Worm (Caenorhabditis elegans) whole organism, early embryonic: Measurements from ENCODE around the gene C32D5.10.

Experiments used
- B0310.2 ChIP-seq: sonication (generic microtip); optimal IDR thresholded peaks from 2 replicates; lab custom pipeline; 2016; ENCODE audit warnings: mild to moderate bottlenecking, missing genetic modification characterization, missing compliant biosample characterization
- F13C5.2 ChIP-seq: sonication (generic microtip); optimal IDR thresholded peaks from 2 replicates; lab custom pipeline; 2017; ENCODE audit warnings: mild to moderate bottlenecking, missing genetic modification characterization, inconsistent platforms, missing compliant biosample characterization
- ama-1 ChIP-seq: fragments of 150-350 bp; optimal IDR thresholded peaks from 2 replicates; lab custom pipeline; 2014
- hmg-4 ChIP-seq: fragments of 200-800 bp; sonication (Bioruptor generic); optimal IDR thresholded peaks from 2 replicates; lab custom pipeline; 2018; ENCODE audit warnings: mild to moderate bottlenecking, missing genetic modification characterization, missing compliant biosample characterization
- hnd-1 ChIP-seq: sonication (generic microtip); optimal IDR thresholded peaks from 2 replicates; lab custom pipeline; 2016; ENCODE audit warnings: missing genetic modification characterization, missing compliant biosample characterization
- pes-1 ChIP-seq: fragments of 200-800 bp; sonication (Bioruptor generic); IDR thresholded peaks from 2 replicates; pipeline ENCODE4 v1.3.6; 2022; ENCODE audit warnings: missing genetic modification reagents, missing genetic modification characterization, missing compliant biosample characterization
- scrt-1 ChIP-seq: fragments of 200-800 bp; sonication (Bioruptor generic); IDR thresholded peaks from 2 replicates; pipeline ENCODE4 v1.3.6; 2022; ENCODE audit warnings: missing genetic modification characterization, missing compliant biosample characterization
- sea-1 ChIP-seq: fragments of 200-800 bp; sonication (Bioruptor generic); conservative IDR thresholded peaks from 2 replicates; pipeline ENCODE4 v1.3.6; 2022; ENCODE audit warnings: missing genetic modification characterization, missing compliant biosample characterization
- tbx-11 ChIP-seq: fragments of 200-800 bp; sonication (Bioruptor generic); IDR thresholded peaks from 2 replicates; pipeline ENCODE4 v1.3.6; 2022; ENCODE audit warnings: missing genetic modification characterization, missing compliant biosample characterization

- TF ChIP-seq F13C5.2 (tag; lab: Kevin White, UChicago) (no peak), B0310.2 (no peak), tbx-11 (GFP tag; lab: Robert Waterston, UW) (no peak), ama-1 (lab: Kevin White, UChicago) (no peak), hmg-4 (GFP tag; lab: Kevin White, UChicago) (no peak), hnd-1 (no peak), sea-1 (no peak), scrt-1 (GFP tag; lab: Robert Waterston, UW) (no peak), pes-1 (GFP tag; lab: Robert Waterston, UW) (no peak)
Observed at ce11 chrII:6373361-6373760, 21.6 kb upstream of the C32D5.10 start.
